Worm (Caenorhabditis elegans) whole organism, L1 larva: ENCODE measurements around the gene F49A5.10.

ENCODE experiments used
- C04F5.9 ChIP-seq: sonication (generic microtip); optimal IDR thresholded peaks from 2 replicates; lab custom pipeline; 2016; ENCODE audit warnings: missing genetic modification characterization, missing compliant biosample characterization
- F16B12.6 ChIP-seq: fragments of 150-350 bp; optimal IDR thresholded peaks from 2 replicates; lab custom pipeline; 2014; ENCODE audit warnings: missing biosample characterization, missing genetic modification characterization
- aly-2 ChIP-seq: fragments of 150-350 bp; optimal IDR thresholded peaks from 2 replicates; lab custom pipeline; 2014; ENCODE audit warnings: missing biosample characterization, missing genetic modification characterization
- ama-1 ChIP-seq: fragments of 150-350 bp; optimal IDR thresholded peaks from 2 replicates; lab custom pipeline; 2014
- ceh-63 ChIP-seq: fragments of 200-800 bp; sonication (Bioruptor generic); optimal IDR thresholded peaks from 2 replicates; lab custom pipeline; 2018; ENCODE audit warnings: mild to moderate bottlenecking, missing genetic modification characterization, missing compliant biosample characterization
- ceh-8 ChIP-seq: fragments of 200-800 bp; sonication (Bioruptor generic); optimal IDR thresholded peaks from 2 replicates; lab custom pipeline; 2018; ENCODE audit warnings: mild to moderate bottlenecking, missing genetic modification characterization, moderate library complexity, missing compliant biosample characterization
- ceh-88 ChIP-seq: fragments of 200-800 bp; sonication (Bioruptor generic); IDR thresholded peaks from 2 replicates; pipeline ENCODE4 v1.3.6; 2022; ENCODE audit warnings: missing genetic modification characterization, missing compliant biosample characterization
- ces-1 ChIP-seq: fragments of 150-350 bp; optimal IDR thresholded peaks from 2 replicates; lab custom pipeline; 2014; ENCODE audit warnings: missing biosample characterization, missing genetic modification reagents, missing genetic modification characterization
- dpl-1 ChIP-seq, 3 experiments: fragments of 150-350 bp in 2 of 3; sonication (generic microtip) in 1 of 3; optimal IDR thresholded peaks; 2 replicates each; lab custom pipeline; 2014 to 2017; ENCODE audit warnings: missing biosample characterization in 3 of 3, missing genetic modification characterization in 3 of 3, missing genetic modification reagents in 3 of 3
- dsc-1 ChIP-seq: sonication (generic microtip); optimal IDR thresholded peaks from 2 replicates; lab custom pipeline; 2016; ENCODE audit warnings: mild to moderate bottlenecking, missing genetic modification characterization, missing compliant biosample characterization
- fkh-4 ChIP-seq: sonication (generic microtip); optimal IDR thresholded peaks from 2 replicates; lab custom pipeline; 2016; ENCODE audit warnings: missing compliant biosample characterization, missing genetic modification characterization, borderline replicate concordance
- fkh-8 ChIP-seq: sonication (generic microtip); optimal IDR thresholded peaks from 2 replicates; lab custom pipeline; 2016; ENCODE audit warnings: mild to moderate bottlenecking, missing genetic modification characterization, missing compliant biosample characterization
- grh-1 ChIP-seq: fragments of 200-800 bp; sonication (Bioruptor generic); IDR thresholded peaks from 2 replicates; pipeline ENCODE4 v1.3.6; 2022; ENCODE audit warnings: missing genetic modification reagents, missing genetic modification characterization, missing compliant biosample characterization
- hlh-17 ChIP-seq: fragments of 200-800 bp; sonication (Bioruptor generic); optimal IDR thresholded peaks from 2 replicates; lab custom pipeline; 2018; ENCODE audit warnings: missing genetic modification characterization, mild to moderate bottlenecking, missing compliant biosample characterization, moderate library complexity, borderline replicate concordance
- isw-1 ChIP-seq: fragments of 200-800 bp; sonication (Bioruptor generic); IDR thresholded peaks from 2 replicates; pipeline ENCODE4 v1.3.6; 2022; ENCODE audit warnings: missing genetic modification characterization, missing compliant biosample characterization
- lin-13 ChIP-seq: fragments of 150-350 bp; optimal IDR thresholded peaks from 2 replicates; lab custom pipeline; 2014; ENCODE audit warnings: missing biosample characterization, missing genetic modification reagents, missing genetic modification characterization
- lin-14 ChIP-seq: fragments of 200-800 bp; sonication (Bioruptor generic); optimal IDR thresholded peaks from 2 replicates; lab custom pipeline; 2018; ENCODE audit warnings: mild to moderate bottlenecking, missing genetic modification characterization, moderate library complexity, missing compliant biosample characterization
- lin-39 ChIP-seq: fragments of 150-350 bp; optimal IDR thresholded peaks from 2 replicates; lab custom pipeline; 2014; ENCODE audit warnings: missing biosample characterization, missing genetic modification reagents, missing genetic modification characterization
- mep-1 ChIP-seq: fragments of 150-350 bp; optimal IDR thresholded peaks from 2 replicates; lab custom pipeline; 2014; ENCODE audit warnings: missing biosample characterization, missing genetic modification characterization
- nhr-12 ChIP-seq: sonication (generic microtip); optimal IDR thresholded peaks from 2 replicates; lab custom pipeline; 2017; ENCODE audit warnings: missing biosample characterization, missing genetic modification characterization
- nhr-76 ChIP-seq: sonication (generic microtip); optimal IDR thresholded peaks from 2 replicates; lab custom pipeline; 2017; ENCODE audit warnings: missing biosample characterization, missing genetic modification characterization
- nhr-85 ChIP-seq: sonication (generic microtip); peaks from one replicate; lab custom pipeline; 2016; ENCODE audit warnings: missing genetic modification characterization, inconsistent platforms, missing compliant biosample characterization
- nhr-90 ChIP-seq: sonication (generic microtip); optimal IDR thresholded peaks from 2 replicates; lab custom pipeline; 2016; ENCODE audit warnings: mild to moderate bottlenecking, missing genetic modification characterization, missing compliant biosample characterization; ENCODE audit not compliant: poor library complexity
- pag-3 ChIP-seq: sonication (generic microtip); optimal IDR thresholded peaks from 2 replicates; lab custom pipeline; 2017; ENCODE audit warnings: missing genetic modification characterization, mild to moderate bottlenecking, missing compliant biosample characterization, antibody characterized with exemption, borderline replicate concordance; ENCODE audit not compliant: insufficient read depth
- pax-3 ChIP-seq: fragments of 200-800 bp; sonication (Bioruptor generic); optimal IDR thresholded peaks from 2 replicates; lab custom pipeline; 2018; ENCODE audit warnings: mild to moderate bottlenecking, missing genetic modification characterization, moderate library complexity, missing compliant biosample characterization
- pqm-1 ChIP-seq: sonication (generic microtip); optimal IDR thresholded peaks from 3 replicates; lab custom pipeline; 2017; ENCODE audit warnings: missing biosample characterization, missing genetic modification characterization
- sox-4 ChIP-seq: sonication (generic microtip); optimal IDR thresholded peaks from 2 replicates; lab custom pipeline; 2016; ENCODE audit warnings: missing genetic modification characterization, missing compliant biosample characterization
- sup-37 ChIP-seq: fragments of 200-800 bp; sonication (Bioruptor generic); optimal IDR thresholded peaks from 2 replicates; lab custom pipeline; 2018; ENCODE audit warnings: mild to moderate bottlenecking, missing genetic modification characterization, missing compliant biosample characterization
- swsn-7 ChIP-seq: sonication (generic microtip); optimal IDR thresholded peaks from 2 replicates; lab custom pipeline; 2016; ENCODE audit warnings: missing genetic modification characterization, missing compliant biosample characterization
- unc-30 ChIP-seq: sonication (generic microtip); optimal IDR thresholded peaks from 2 replicates; lab custom pipeline; 2017; ENCODE audit warnings: missing biosample characterization, missing genetic modification characterization
- unc-62 ChIP-seq: fragments of 150-350 bp; optimal IDR thresholded peaks from 2 replicates; lab custom pipeline; 2014; ENCODE audit warnings: missing biosample characterization, missing genetic modification reagents, missing genetic modification characterization
- unc-86 ChIP-seq: sonication (generic microtip); optimal IDR thresholded peaks from 2 replicates; lab custom pipeline; 2016; ENCODE audit warnings: missing genetic modification characterization, missing compliant biosample characterization
- xbp-1 ChIP-seq: sonication (generic microtip); optimal IDR thresholded peaks from 2 replicates; lab custom pipeline; 2016; ENCODE audit warnings: missing genetic modification characterization, missing compliant biosample characterization
- zag-1 ChIP-seq: fragments of 150-350 bp; optimal IDR thresholded peaks from 2 replicates; lab custom pipeline; 2014; ENCODE audit warnings: missing biosample characterization, missing genetic modification characterization
- ztf-11 ChIP-seq, 2 experiments: sonication (generic microtip); optimal IDR thresholded peaks; 2 replicates each; lab custom pipeline; 2016 to 2017; ENCODE audit warnings: missing genetic modification characterization in 2 of 2, missing biosample characterization in 1 of 2, missing compliant biosample characterization in 1 of 2

Gene F49A5.10

DNA sequence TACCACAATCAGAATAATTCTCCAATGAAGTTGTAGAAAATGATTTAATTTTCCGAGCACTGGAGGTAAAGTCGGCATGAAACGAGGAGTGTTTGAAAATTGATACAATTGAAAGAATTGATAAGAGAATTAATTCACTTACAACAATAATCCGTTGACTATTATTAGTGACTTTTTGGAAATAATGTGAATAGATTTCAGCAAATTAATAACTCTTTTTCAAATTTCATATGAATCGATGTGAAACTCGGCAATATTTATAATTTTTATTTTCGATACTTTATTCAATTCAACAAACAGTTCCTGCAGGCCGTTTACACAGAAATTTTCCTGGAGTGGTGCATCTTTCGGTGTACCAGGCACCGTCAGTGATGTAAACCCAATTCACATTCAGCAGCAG lies 23.1 kb upstream of the F49A5.10 start, which contains the start of gene clec-37:
TSS of gene clec-37 (minus strand) at position 101 of the 400 bp plus-strand sequence.
- no peak for TF ChIP-seq dsc-1 (tag; lab: Kevin White, UChicago)
- no peak for TF ChIP-seq swsn-7 (tag; lab: Kevin White, UChicago)
- no peak for TF ChIP-seq ama-1 (lab: Kevin White, UChicago)
- TF ChIP-seq mep-1, result no peak
- no peak for TF ChIP-seq xbp-1
- TF ChIP-seq nhr-90, result no peak
- no peak for TF ChIP-seq unc-30 (tag; lab: Kevin White, UChicago)
- no peak for TF ChIP-seq ces-1 (GFP tag; lab: Kevin White, UChicago)
- TF ChIP-seq fkh-4 (tag; lab: Kevin White, UChicago), result no peak
- TF ChIP-seq ceh-88 (GFP tag; lab: Robert Waterston, UW), result no peak
- TF ChIP-seq, all 84 proteins: peak for 0

DNA sequence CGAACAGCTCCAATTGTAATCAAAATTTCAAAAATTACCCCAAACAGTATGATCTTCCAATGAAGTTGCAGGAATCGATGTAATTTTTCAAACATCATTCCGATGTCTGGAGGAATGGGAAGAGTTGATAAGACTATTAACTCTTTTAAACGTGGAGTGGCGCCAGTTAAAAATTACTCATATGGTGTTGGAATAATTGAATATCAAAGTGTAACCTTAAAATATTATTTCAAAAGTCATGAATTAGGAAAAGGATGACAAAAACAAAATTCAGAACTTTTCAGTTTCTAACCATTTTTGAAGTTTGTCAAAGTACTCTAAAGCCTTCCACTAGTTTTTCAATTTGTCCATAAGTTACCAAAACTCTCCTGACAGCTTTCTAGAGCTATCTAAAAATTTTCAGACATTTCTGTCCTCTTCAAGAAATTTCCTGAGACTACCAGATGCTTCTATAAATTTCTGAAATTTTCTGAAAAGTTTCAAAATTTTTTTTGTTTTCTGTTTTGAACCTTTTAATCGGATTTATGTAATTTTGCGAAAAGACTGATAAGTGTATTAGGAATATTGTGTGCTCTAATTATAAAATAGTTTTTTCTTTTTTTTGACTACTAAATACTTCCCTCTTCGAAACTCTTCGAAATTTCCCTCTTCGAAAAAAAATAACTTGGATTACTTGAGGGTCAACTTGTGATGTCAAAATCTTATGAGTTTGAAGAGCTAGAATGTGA lies 20.9 kb upstream of the F49A5.10 start, which contains the start of the genes clec-35 and clec-27:
TSS of gene clec-35 (minus strand) at position 101 of the 728 bp plus-strand sequence.
TSS of gene clec-27 (plus strand) at position 678 of the 728 bp plus-strand sequence.
- TF ChIP-seq grh-1 (no peak), pqm-1 (tag; lab: Kevin White, UChicago) (no peak), ceh-8 (GFP tag; lab: Kevin White, UChicago) (no peak), unc-30 (tag; lab: Kevin White, UChicago) (no peak), nhr-85 (no peak), dsc-1 (tag; lab: Kevin White, UChicago) (no peak), aly-2 (tag; lab: Kevin White, UChicago) (no peak), hlh-17 (no peak), pag-3 (tag; lab: Kevin White, UChicago) (no peak), pax-3 (tag; lab: Kevin White, UChicago) (no peak)

ce11 chrV:16857977-16858479 lies 17.0 kb upstream of the F49A5.10 start, which contains the start of the genes clec-31 and clec-22:
clec-31 (minus strand) TSS chrV:16858077.
clec-22 (plus strand) TSS chrV:16858429.
- TF ChIP-seq ztf-11 (tag; optimal IDR thresholded peaks at IDR 0.05; lab: Kevin White, UChicago), result no peak
- TF ChIP-seq C04F5.9, result no peak
- TF ChIP-seq lin-14 (GFP tag; lab: Kevin White, UChicago), result no peak
- TF ChIP-seq zag-1 (tag; lab: Kevin White, UChicago), result no peak
- no peak for TF ChIP-seq ceh-88 (GFP tag; lab: Robert Waterston, UW)
- TF ChIP-seq lin-39, result no peak
- no peak for TF ChIP-seq lin-13 (GFP tag; lab: Kevin White, UChicago)

DNA sequence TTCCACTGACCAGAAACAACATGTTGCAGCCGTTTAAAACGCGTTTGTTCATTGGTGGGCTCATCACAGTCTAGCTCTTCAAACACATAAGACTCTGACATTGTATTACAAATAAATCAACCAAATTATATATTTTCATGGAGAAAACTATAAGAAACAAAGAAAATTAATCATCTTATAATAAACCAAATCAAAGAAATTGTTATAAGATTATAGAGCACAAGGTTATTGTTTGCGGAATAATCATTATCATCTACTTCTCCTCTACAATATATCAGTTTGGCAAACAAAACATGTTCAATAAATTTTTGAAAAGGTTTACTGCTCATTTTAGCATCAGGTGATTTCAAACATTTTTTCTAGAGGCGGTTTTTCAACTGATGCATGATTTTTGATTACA lies 13.3 kb upstream of the F49A5.10 start, which contains the start of the genes clec-32 and clec-24:
TSS of gene clec-32 (minus strand) at position 101 of the 400 bp plus-strand sequence.
TSS of gene clec-24 (plus strand) at position 294 of the 400 bp plus-strand sequence.
- TF ChIP-seq xbp-1, result no peak
- no peak for TF ChIP-seq ceh-63 (GFP tag; lab: Kevin White, UChicago)
- TF ChIP-seq zag-1 (tag; lab: Kevin White, UChicago), result no peak
- TF ChIP-seq ceh-8 (GFP tag; lab: Kevin White, UChicago), result no peak
- TF ChIP-seq lin-39, result no peak
- TF ChIP-seq sox-4 (tag; lab: Kevin White, UChicago), result no peak
- TF ChIP-seq nhr-76 (tag; lab: Kevin White, UChicago), result no peak
- TF ChIP-seq nhr-12 (tag; lab: Kevin White, UChicago), result no peak
- no peak for TF ChIP-seq mep-1
- TF ChIP-seq unc-62 (GFP tag; lab: Kevin White, UChicago), result no peak
- no peak for TF ChIP-seq unc-86
- TF ChIP-seq ama-1 (lab: Kevin White, UChicago), result no peak
- TF ChIP-seq isw-1 (GFP tag; lab: Robert Waterston, UW), result no peak
- no peak for TF ChIP-seq dpl-1 (GFP tag; optimal IDR thresholded peaks at IDR 0.05; lab: Kevin White, UChicago)
- TF ChIP-seq F16B12.6 (tag; lab: Kevin White, UChicago), result no peak
- no peak for TF ChIP-seq unc-30 (tag; lab: Kevin White, UChicago)
- TF ChIP-seq sup-37, result no peak
- TF ChIP-seq fkh-8 (tag; lab: Kevin White, UChicago), result no peak
